Worm (Caenorhabditis elegans): Measurements from ENCODE around the gene C06A1.6.
A peak's percentile ranks its signal among the peaks of the same experiment; 100 is the strongest.

The C06A1.6 gene

DNA sequence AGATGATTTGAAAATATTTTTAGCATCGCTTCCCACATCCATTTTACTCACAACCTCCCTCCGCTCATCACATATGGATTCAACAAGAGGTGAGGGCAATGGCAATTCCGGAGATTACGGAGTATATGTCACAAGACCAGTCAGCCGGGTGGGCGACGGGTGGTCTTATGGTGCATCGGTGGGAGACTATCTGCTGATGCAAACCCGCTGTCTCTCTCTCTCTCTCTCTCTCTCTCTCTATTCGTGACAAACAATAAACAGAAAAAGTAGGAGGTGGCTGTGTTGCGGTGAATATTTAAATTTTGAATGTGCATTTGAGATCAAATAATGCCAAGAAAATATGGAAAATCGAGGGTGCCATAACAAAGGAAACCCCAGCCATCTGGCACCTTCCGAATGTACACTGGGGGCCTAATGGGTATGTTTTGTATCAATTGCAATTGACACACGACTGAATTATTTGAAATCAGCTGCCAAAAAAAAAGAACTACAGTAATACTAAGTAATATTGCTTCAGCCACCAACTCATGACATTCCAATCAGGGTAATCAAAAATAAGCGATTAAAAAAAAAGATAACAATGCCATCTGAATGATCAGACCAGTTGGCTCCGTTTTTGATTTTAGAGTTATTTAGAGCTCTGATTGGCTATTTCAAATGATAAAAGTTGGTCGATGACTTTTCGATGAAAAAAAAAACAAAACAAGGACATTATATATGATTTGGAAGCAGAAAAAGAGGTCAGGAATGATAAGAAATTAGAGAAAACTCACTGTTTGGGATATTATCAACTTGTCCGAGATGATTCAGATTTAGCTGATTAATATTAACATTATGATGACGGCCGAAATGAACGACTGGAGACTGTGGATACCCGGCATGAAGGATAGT lies 16.4 kb downstream of the C06A1.6 start (continued):
- TF ChIP-seq tra-1 (GFP tag; IDR thresholded peaks at IDR 0.05) (0 out of 2 replicates have a peak, but pooled peaks have one; percentile 14), madf-9 (GFP tag; conservative IDR thresholded peaks at IDR 0.05) (0 out of 2 replicates have a peak, but pooled peaks have one; percentile 23), hlh-30 (tag; optimal IDR thresholded peaks at IDR 0.05; ENCODE audit: insufficient read depth) (peak; percentile 91), daf-16 (GFP tag; optimal IDR thresholded peaks at IDR 0.05) (no peak), daf-16 (tag; optimal IDR thresholded peaks at IDR 0.05) (peak; percentile 14), mep-1 (tag; optimal IDR thresholded peaks at IDR 0.05) (peak; percentile 34), nhr-76 (tag; optimal IDR thresholded peaks at IDR 0.05) (no peak), dve-1 (tag; optimal IDR thresholded peaks at IDR 0.05; ENCODE audit: insufficient read depth) (peak; percentile 30), daf-19 (GFP tag; conservative IDR thresholded peaks at IDR 0.05) (no peak), dpl-1 (GFP tag; optimal IDR thresholded peaks at IDR 0.05) (no peak), unc-39 (tag; optimal IDR thresholded peaks at IDR 0.05) (no peak), aha-1 (tag) (peak; percentile 98), Y5F2A.4 (GFP tag; optimal IDR thresholded peaks at IDR 0.05) (no peak), vab-7 (GFP tag; IDR thresholded peaks at IDR 0.05) (peak; percentile 53; the same call in 1 of the 2 replicates), ztf-7 (tag; optimal IDR thresholded peaks at IDR 0.05) (no peak)

DNA sequence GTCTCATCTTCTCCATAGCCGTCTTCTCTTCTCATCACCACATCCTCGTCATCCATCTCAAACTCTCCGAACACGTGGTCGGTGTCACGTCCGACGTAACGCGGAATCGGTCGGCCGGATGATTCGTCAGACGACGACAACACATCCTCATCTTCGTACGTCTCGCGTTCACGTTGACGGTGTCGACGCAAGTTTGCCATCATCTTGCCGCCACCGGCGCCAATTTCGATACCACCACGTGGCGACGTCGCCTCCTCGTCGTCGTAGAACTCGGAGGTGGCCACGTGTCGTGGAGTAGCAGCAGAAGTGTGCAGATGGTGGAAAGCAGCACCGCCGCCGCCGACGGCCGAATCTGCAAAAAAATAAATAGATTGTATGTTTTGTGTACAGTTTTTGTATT lies 17.2 kb downstream of the C06A1.6 start:
- TF ChIP-seq F49E8.2 (tag; optimal IDR thresholded peaks at IDR 0.05; ENCODE audit: borderline replicate concordance), result no peak
- peak; percentile 39; the same call in 1 of the 2 replicates for TF ChIP-seq tra-1 (GFP tag; IDR thresholded peaks at IDR 0.05)
- TF ChIP-seq ceh-62 (tag; optimal IDR thresholded peaks at IDR 0.05), result no peak
- no peak for TF ChIP-seq hlh-11 (tag; optimal IDR thresholded peaks at IDR 0.05)
- TF ChIP-seq nhr-111 (GFP tag; optimal IDR thresholded peaks at IDR 0.05), result no peak
- TF ChIP-seq jun-1 (tag; optimal IDR thresholded peaks at IDR 0.05), result no peak
- TF ChIP-seq mep-1 (tag; optimal IDR thresholded peaks at IDR 0.05), result no peak
- TF ChIP-seq zip-11 (GFP tag; IDR thresholded peaks at IDR 0.05), result no peak
- no peak for TF ChIP-seq ztf-11 (tag; optimal IDR thresholded peaks at IDR 0.05)
- no peak for TF ChIP-seq unc-62 (GFP tag; optimal IDR thresholded peaks at IDR 0.05 in 1 of 2)
- TF ChIP-seq unc-62 (tag; optimal IDR thresholded peaks at IDR 0.05), result no peak
- peak; percentile 93 for TF ChIP-seq set-16 (GFP tag; IDR thresholded peaks at IDR 0.05)
- 0 out of 2 replicates have a peak, but pooled peaks have one; percentile 7 for TF ChIP-seq lin-1 (GFP tag; IDR thresholded peaks at IDR 0.05)
- TF ChIP-seq vab-7 (GFP tag; IDR thresholded peaks at IDR 0.05), result peak; percentile 31; the same call in 1 of the 2 replicates
- no peak for TF ChIP-seq aha-1 (tag)
- TF ChIP-seq arid-1 (GFP tag; conservative IDR thresholded peaks at IDR 0.05), result peak; percentile 37; the same call in 1 of the 2 replicates
- no peak for TF ChIP-seq mes-2 (tag; optimal IDR thresholded peaks at IDR 0.05; ENCODE audit: poor library complexity, severe bottlenecking)
- TF ChIP-seq saeg-2 (GFP tag; IDR thresholded peaks at IDR 0.05), result 0 out of 2 replicates have a peak, but pooled peaks have one; percentile 56
- peak; percentile 50 for TF ChIP-seq T26A8.4 (GFP tag; IDR thresholded peaks at IDR 0.05)
- no peak for TF ChIP-seq spr-3 (GFP tag; optimal IDR thresholded peaks at IDR 0.05)
- TF ChIP-seq F44E2.7 (GFP tag; IDR thresholded peaks at IDR 0.05), result no peak
- TF ChIP-seq ceh-32 (tag; optimal IDR thresholded peaks at IDR 0.05; ENCODE audit: poor library complexity), result no peak
- TF ChIP-seq nhr-41 (GFP tag; IDR thresholded peaks at IDR 0.05), result no peak
- 0 out of 2 replicates have a peak, but pooled peaks have one; percentile 23 for TF ChIP-seq ceh-20 (GFP tag; IDR thresholded peaks at IDR 0.05)
- peak; percentile 35; the same call in 1 of the 2 replicates for TF ChIP-seq Y75B8A.6 (GFP tag; IDR thresholded peaks at IDR 0.05)
- peak; percentile 42 for TF ChIP-seq hmg-1.1 (GFP tag; IDR thresholded peaks at IDR 0.05)
- TF ChIP-seq lin-39 (tag; optimal IDR thresholded peaks at IDR 0.05), result no peak
- no peak for TF ChIP-seq F26F4.8 (GFP tag; conservative IDR thresholded peaks at IDR 0.05)
- TF ChIP-seq madf-9 (GFP tag; conservative IDR thresholded peaks at IDR 0.05), result peak; percentile 26; the same call in 1 of the 2 replicates
- TF ChIP-seq lsy-2 (tag; optimal IDR thresholded peaks at IDR 0.05), result no peak
- TF ChIP-seq ceh-44 (GFP tag; IDR thresholded peaks at IDR 0.05), result no peak
- no peak for TF ChIP-seq nhr-25 (tag; optimal IDR thresholded peaks at IDR 0.05; ENCODE audit: borderline replicate concordance, insufficient read depth)
- TF ChIP-seq ctbp-1 (GFP tag; IDR thresholded peaks at IDR 0.05), result peak; percentile 54
- 0 out of 2 replicates have a peak, but pooled peaks have one; percentile 47 for TF ChIP-seq dmd-9 (GFP tag; IDR thresholded peaks at IDR 0.05)
- peak; percentile 68 for TF ChIP-seq pha-4 (GFP tag; IDR thresholded peaks at IDR 0.05)
- TF ChIP-seq pha-4 (tag; optimal IDR thresholded peaks at IDR 0.05), result no peak
- no peak for TF ChIP-seq nhr-76 (tag; optimal IDR thresholded peaks at IDR 0.05)
